Fruit fly (Drosophila melanogaster) whole organism, embryonic: ENCODE measurements around the gene Nup160.

ENCODE experiments used
- Antp ChIP-seq: fragments of 200-800 bp; sonication (Bioruptor generic); optimal IDR thresholded peaks from 3 replicates; lab custom pipeline; 2016; ENCODE audit warnings: missing biosample characterization, missing genetic modification characterization
- C15 ChIP-seq: fragments of 200-800 bp; sonication (Bioruptor generic); IDR thresholded peaks from 3 replicates; pipeline ENCODE4 v1.3.6; 2022; ENCODE audit warnings: missing biosample characterization, missing genetic modification characterization
- CG10543 ChIP-seq: fragments of 200-800 bp; sonication (Bioruptor generic); optimal IDR thresholded peaks from 3 replicates; lab custom pipeline; 2017; ENCODE audit warnings: missing biosample characterization, mild to moderate bottlenecking, missing genetic modification characterization, moderate library complexity
- CG10565 ChIP-seq: fragments of 200-800 bp; sonication (Bioruptor generic); optimal IDR thresholded peaks from 3 replicates; lab custom pipeline; 2016; ENCODE audit warnings: missing biosample characterization, mild to moderate bottlenecking, missing genetic modification characterization
- CG10654 ChIP-seq: fragments of 200-800 bp; sonication (Bioruptor generic); optimal IDR thresholded peaks from 2 replicates; lab custom pipeline; 2016; ENCODE audit warnings: missing biosample characterization, missing genetic modification characterization
- CG11247 ChIP-seq: fragments of 200-800 bp; sonication (Bioruptor generic); IDR thresholded peaks from 2 replicates; pipeline ENCODE4 v1.3.6; 2022; ENCODE audit warnings: missing biosample characterization, missing genetic modification characterization
- CG11456 ChIP-seq: fragments of 200-800 bp; sonication (Bioruptor generic); IDR thresholded peaks from 3 replicates; pipeline ENCODE4 v1.3.6; 2022; ENCODE audit warnings: missing biosample characterization, missing genetic modification characterization
- CG11723 ChIP-seq: fragments of 200-800 bp; sonication (Bioruptor generic); optimal IDR thresholded peaks from 2 replicates; lab custom pipeline; 2017; ENCODE audit warnings: missing biosample characterization, mild to moderate bottlenecking, missing genetic modification characterization
- CG12744 ChIP-seq: fragments of 200-800 bp; sonication (Bioruptor generic); optimal IDR thresholded peaks from 2 replicates; lab custom pipeline; 2016; ENCODE audit warnings: missing biosample characterization, missing genetic modification characterization
- CG12769 ChIP-seq: fragments of 200-800 bp; sonication (Bioruptor generic); optimal IDR thresholded peaks from 2 replicates; lab custom pipeline; 2019; ENCODE audit warnings: missing biosample characterization, mild to moderate bottlenecking, missing genetic modification characterization, moderate library complexity
- CG13424 ChIP-seq: fragments of 200-800 bp; sonication (Bioruptor generic); optimal IDR thresholded peaks from 2 replicates; lab custom pipeline; 2019; ENCODE audit warnings: missing biosample characterization, mild to moderate bottlenecking, missing genetic modification characterization, moderate library complexity
- CG14860 ChIP-seq: fragments of 200-800 bp; sonication (Bioruptor generic); IDR thresholded peaks from 3 replicates; pipeline ENCODE4 v1.3.6; 2022; ENCODE audit warnings: missing biosample characterization, missing genetic modification characterization; ENCODE audit not compliant: partially characterized antibody
- CG1792 ChIP-seq: fragments of 200-800 bp; sonication (Bioruptor generic); optimal IDR thresholded peaks from 2 replicates; lab custom pipeline; 2016; ENCODE audit warnings: missing biosample characterization, missing genetic modification characterization
- CG3065 ChIP-seq: fragments of 200-800 bp; sonication (Bioruptor generic); optimal IDR thresholded peaks from 2 replicates; lab custom pipeline; 2016; ENCODE audit warnings: missing biosample characterization, missing genetic modification characterization
- CG5953 ChIP-seq: fragments of 200-800 bp; sonication (Bioruptor generic); IDR thresholded peaks from 2 replicates; pipeline ENCODE4 v1.3.6; 2022; ENCODE audit warnings: missing biosample characterization, missing genetic modification characterization
- CG6654 ChIP-seq: fragments of 200-800 bp; sonication (Bioruptor generic); optimal IDR thresholded peaks from 2 replicates; lab custom pipeline; 2017; ENCODE audit warnings: missing biosample characterization, mild to moderate bottlenecking, missing genetic modification characterization
- CG7963 ChIP-seq: fragments of 200-800 bp; sonication (Bioruptor generic); IDR thresholded peaks from 3 replicates; pipeline ENCODE4 v1.3.6; 2022; ENCODE audit warnings: missing biosample characterization, missing genetic modification characterization; ENCODE audit not compliant: partially characterized antibody
- Camta ChIP-seq: fragments of 200-800 bp; sonication (Bioruptor generic); optimal IDR thresholded peaks from 2 replicates; lab custom pipeline; 2016; ENCODE audit warnings: missing biosample characterization, missing genetic modification characterization
- D ChIP-seq, 2 experiments: fragments of 200-800 bp in 1 of 2; fragments of >200 bp in 1 of 2; sonication (Bioruptor generic) in 1 of 2; optimal IDR thresholded peaks; 2 replicates in 1 of 2; 3 replicates in 1 of 2; lab custom pipeline; 2017; ENCODE audit warnings: mild to moderate bottlenecking in 1 of 2, missing biosample characterization in 1 of 2, missing genetic modification characterization in 1 of 2, missing genetic modification reagents in 1 of 2
- Elba2 ChIP-seq: fragments of 200-800 bp; sonication (Bioruptor generic); optimal IDR thresholded peaks from 3 replicates; lab custom pipeline; 2016; ENCODE audit warnings: missing biosample characterization, missing genetic modification characterization
- Gug ChIP-seq: fragments of 200-800 bp; sonication (Bioruptor generic); IDR thresholded peaks from 4 replicates; pipeline ENCODE4 v1.3.6; 2022; ENCODE audit warnings: missing biosample characterization, missing genetic modification characterization
- Hey ChIP-seq: fragments of 200-800 bp; sonication (Bioruptor generic); optimal IDR thresholded peaks from 3 replicates; lab custom pipeline; 2018; ENCODE audit warnings: missing biosample characterization, mild to moderate bottlenecking, missing genetic modification characterization
- Lim3 ChIP-seq: fragments of 200-800 bp; sonication (Bioruptor generic); IDR thresholded peaks from 2 replicates; pipeline ENCODE4 v1.3.6; 2022; ENCODE audit warnings: missing biosample characterization, missing genetic modification characterization
- Myb ChIP-seq: fragments of 200-800 bp; sonication (Bioruptor generic); optimal IDR thresholded peaks from 2 replicates; lab custom pipeline; 2016; ENCODE audit warnings: missing biosample characterization, missing genetic modification characterization
- Nf-YA ChIP-seq: fragments of 200-800 bp; sonication (Bioruptor generic); IDR thresholded peaks from 2 replicates; pipeline ENCODE4 v1.3.6; 2022; ENCODE audit warnings: missing biosample characterization, missing genetic modification characterization
- Ptx1 ChIP-seq: fragments of 200-800 bp; sonication (Bioruptor generic); IDR thresholded peaks from 2 replicates; pipeline ENCODE4 v1.3.6; 2022; ENCODE audit warnings: missing biosample characterization, missing genetic modification characterization
- Rfx ChIP-seq: fragments of 200-800 bp; sonication (Bioruptor generic); IDR thresholded peaks from 2 replicates; pipeline ENCODE4 v1.3.6; 2022; ENCODE audit warnings: missing biosample characterization, missing genetic modification characterization
- Sin3A ChIP-seq: fragments of >200 bp; optimal IDR thresholded peaks from 2 replicates; lab custom pipeline; 2018
- Sox102F ChIP-seq: fragments of 200-800 bp; sonication (Bioruptor generic); optimal IDR thresholded peaks from 2 replicates; lab custom pipeline; 2018; ENCODE audit warnings: missing biosample characterization, mild to moderate bottlenecking, missing genetic modification characterization, moderate library complexity
- Spps ChIP-seq: fragments of 200-800 bp; sonication (Bioruptor generic); optimal IDR thresholded peaks from 2 replicates; lab custom pipeline; 2018; ENCODE audit warnings: missing biosample characterization, mild to moderate bottlenecking, missing genetic modification characterization
- Ssrp ChIP-seq: fragments of 200-800 bp; sonication (Bioruptor generic); optimal IDR thresholded peaks from 2 replicates; lab custom pipeline; 2018; ENCODE audit warnings: missing biosample characterization, mild to moderate bottlenecking, missing genetic modification characterization, moderate library complexity
- al ChIP-seq: fragments of 200-800 bp; sonication (Bioruptor generic); IDR thresholded peaks from 2 replicates; pipeline ENCODE4 v1.3.6; 2022; ENCODE audit warnings: missing biosample characterization, missing genetic modification characterization
- cas ChIP-seq: fragments of 200-800 bp; sonication (Bioruptor generic); IDR thresholded peaks from 2 replicates; pipeline ENCODE4 v1.3.6; 2022; ENCODE audit warnings: missing biosample characterization, missing genetic modification characterization
- cato ChIP-seq: fragments of 200-800 bp; sonication (Bioruptor generic); optimal IDR thresholded peaks from 2 replicates; lab custom pipeline; 2016; ENCODE audit warnings: missing biosample characterization, missing genetic modification characterization, borderline replicate concordance
- chif ChIP-seq, 2 experiments: fragments of 200-800 bp; sonication (Bioruptor generic); optimal IDR thresholded peaks; 3 replicates each; lab custom pipeline; 2016; ENCODE audit warnings: missing biosample characterization in 2 of 2, missing genetic modification characterization in 2 of 2
- corto ChIP-seq: fragments of 200-800 bp; sonication (Bioruptor generic); optimal IDR thresholded peaks from 2 replicates; lab custom pipeline; 2016; ENCODE audit warnings: missing biosample characterization, mild to moderate bottlenecking, missing genetic modification characterization, moderate library complexity
- dm ChIP-seq: fragments of 200-800 bp; sonication (Bioruptor generic); optimal IDR thresholded peaks from 3 replicates; lab custom pipeline; 2016; ENCODE audit warnings: missing biosample characterization, missing genetic modification characterization
- fd102C ChIP-seq: fragments of 200-800 bp; sonication (Bioruptor generic); optimal IDR thresholded peaks from 2 replicates; lab custom pipeline; 2018; ENCODE audit warnings: missing biosample characterization, mild to moderate bottlenecking, missing genetic modification characterization, moderate library complexity
- gcm2 ChIP-seq: fragments of 200-800 bp; sonication (Bioruptor generic); optimal IDR thresholded peaks from 2 replicates; lab custom pipeline; 2016; ENCODE audit warnings: missing biosample characterization, missing genetic modification characterization
- insv ChIP-seq, 2 experiments: fragments of 200-800 bp; sonication (Bioruptor generic); optimal IDR thresholded peaks; 3 replicates each; lab custom pipeline; 2016 to 2018; ENCODE audit warnings: missing biosample characterization in 2 of 2, missing genetic modification characterization in 2 of 2
- lmd ChIP-seq: fragments of 200-800 bp; sonication (Bioruptor generic); IDR thresholded peaks from 2 replicates; pipeline ENCODE4 v1.3.6; 2022; ENCODE audit warnings: missing biosample characterization, missing genetic modification characterization
- nerfin-1 ChIP-seq: fragments of 200-800 bp; sonication (Bioruptor generic); optimal IDR thresholded peaks from 3 replicates; lab custom pipeline; 2019; ENCODE audit warnings: missing biosample characterization, mild to moderate bottlenecking, missing genetic modification characterization, moderate library complexity
- nmo ChIP-seq: fragments of 200-800 bp; sonication (Bioruptor generic); optimal IDR thresholded peaks from 2 replicates; lab custom pipeline; 2018; ENCODE audit warnings: missing biosample characterization, mild to moderate bottlenecking, missing genetic modification characterization, moderate library complexity
- odd ChIP-seq: fragments of 200-800 bp; sonication (Bioruptor generic); optimal IDR thresholded peaks from 2 replicates; lab custom pipeline; 2017; ENCODE audit warnings: missing biosample characterization, mild to moderate bottlenecking, missing genetic modification characterization
- pho ChIP-seq: fragments of 200-800 bp; sonication (Bioruptor generic); optimal IDR thresholded peaks from 2 replicates; lab custom pipeline; 2016; ENCODE audit warnings: missing biosample characterization, missing genetic modification characterization
- repo ChIP-seq: fragments of 200-800 bp; sonication (Bioruptor generic); optimal IDR thresholded peaks from 2 replicates; lab custom pipeline; 2016; ENCODE audit warnings: missing biosample characterization, missing genetic modification characterization
- row ChIP-seq: fragments of 200-800 bp; sonication (Bioruptor generic); IDR thresholded peaks from 3 replicates; pipeline ENCODE4 v1.3.6; 2022; ENCODE audit warnings: missing biosample characterization, missing genetic modification characterization
- schlank ChIP-seq: fragments of 200-800 bp; sonication (Bioruptor generic); optimal IDR thresholded peaks from 2 replicates; lab custom pipeline; 2018; ENCODE audit warnings: missing biosample characterization, mild to moderate bottlenecking, missing genetic modification characterization
- slbo ChIP-seq: fragments of 200-800 bp; sonication (Bioruptor generic); IDR thresholded peaks from 2 replicates; pipeline ENCODE4 v1.3.6; 2022; ENCODE audit warnings: missing biosample characterization, missing genetic modification characterization
- slou ChIP-seq: fragments of 200-800 bp; sonication (Bioruptor generic); optimal IDR thresholded peaks from 3 replicates; lab custom pipeline; 2016; ENCODE audit warnings: missing biosample characterization, missing genetic modification characterization
- tgo ChIP-seq: fragments of 200-800 bp; sonication (Bioruptor generic); IDR thresholded peaks from 3 replicates; pipeline ENCODE4 v1.3.6; 2022; ENCODE audit warnings: missing biosample characterization, missing genetic modification characterization
- ttk ChIP-seq: fragments of 200-800 bp; sonication (Bioruptor generic); IDR thresholded peaks from 2 replicates; pipeline ENCODE4 v2.1.2; 2022; ENCODE audit warnings: missing biosample characterization, missing genetic modification characterization
- zen2 ChIP-seq: fragments of 200-800 bp; sonication (Bioruptor generic); IDR thresholded peaks from 3 replicates; pipeline ENCODE4 v1.3.6; 2022; ENCODE audit warnings: missing biosample characterization, missing genetic modification characterization; ENCODE audit not compliant: partially characterized antibody

Gene Nup160

dm6 chr2L:11169904-11170303 lies 46.3 kb downstream of the Nup160 start (continued):
- peak; percentile 3 for TF ChIP-seq Sox102F (GFP tag; lab: Kevin White, UChicago)
- no peak for TF ChIP-seq zen2
- TF ChIP-seq C15 (GFP tag; lab: Robert Waterston, UW) = no peak
- no peak for TF ChIP-seq nmo
- TF ChIP-seq CG1792 (GFP tag; lab: Kevin White, UChicago) = no peak
- TF ChIP-seq Camta = no peak
- peak; percentile 0 for TF ChIP-seq CG10543 (GFP tag; lab: Kevin White, UChicago)
- TF ChIP-seq CG10565 (GFP tag; lab: Kevin White, UChicago) = no peak
- TF ChIP-seq CG10654 = no peak
- no peak for TF ChIP-seq Spps (tag; lab: Kevin White, UChicago)
- no peak for TF ChIP-seq CG11247
- no peak for TF ChIP-seq slou (GFP tag; lab: Kevin White, UChicago)
- no peak for TF ChIP-seq schlank (tag; lab: Kevin White, UChicago)
- no peak for TF ChIP-seq nerfin-1
- TF ChIP-seq CG11456 (GFP tag; lab: Robert Waterston, UW) = peak; percentile 30; the same call in 1 of the 3 replicates
- peak; percentile 58 for TF ChIP-seq row
- no peak for TF ChIP-seq repo (GFP tag; lab: Kevin White, UChicago)
- no peak for TF ChIP-seq Sin3A (lab: Kevin White, UChicago)
- peak; percentile 20; the same call in 1 of the 2 replicates for TF ChIP-seq Ptx1
- TF ChIP-seq CG13424 (tag; lab: Kevin White, UChicago) = peak; percentile 24
- peak; percentile 29; the same call in 1 of the 2 replicates for TF ChIP-seq al
- no peak for TF ChIP-seq Antp (GFP tag; lab: Kevin White, UChicago)
- no peak for TF ChIP-seq Ssrp (tag; lab: Kevin White, UChicago)
- no peak for TF ChIP-seq pho (GFP tag; lab: Kevin White, UChicago)
- TF ChIP-seq Rfx (GFP tag; lab: Robert Waterston, UW) = peak; percentile 31; the same call in 1 of the 2 replicates
- TF ChIP-seq D (optimal IDR thresholded peaks at IDR 0.05; lab: Kevin White, UChicago) = no peak
- no peak for TF ChIP-seq D (GFP tag; optimal IDR thresholded peaks at IDR 0.05; lab: Kevin White, UChicago)
- peak; percentile 35; the same call in 1 of the 4 replicates for TF ChIP-seq Gug (GFP tag; lab: Robert Waterston, UW)
- TF ChIP-seq CG7963 (GFP tag; lab: Robert Waterston, UW) = no peak
- no peak for TF ChIP-seq cato (GFP tag; lab: Kevin White, UChicago)
- TF ChIP-seq fd102C (GFP tag; lab: Kevin White, UChicago) = no peak
- no peak for TF ChIP-seq ttk
- no peak for TF ChIP-seq Lim3 (GFP tag; lab: Robert Waterston, UW)
- TF ChIP-seq CG12744 (GFP tag; lab: Kevin White, UChicago) = no peak
- TF ChIP-seq slbo = peak; percentile 38; the same call in 1 of the 2 replicates
- no peak for TF ChIP-seq odd (GFP tag; lab: Kevin White, UChicago)
- TF ChIP-seq tgo = 0 out of 3 replicates have a peak, but pooled peaks have one; percentile 15
- TF ChIP-seq lmd (GFP tag; lab: Robert Waterston, UW) = peak; percentile 13; the same call in 1 of the 2 replicates
- no peak for TF ChIP-seq dm (GFP tag; lab: Kevin White, UChicago)
- TF ChIP-seq chif (GFP tag; optimal IDR thresholded peaks at IDR 0.05; lab: Kevin White, UChicago) = no peak

dm6 chr2L:11170549-11170948 lies 47.0 kb downstream of the Nup160 start:
- no peak for TF ChIP-seq corto (GFP tag; lab: Kevin White, UChicago)
- TF ChIP-seq CG3065 (GFP tag; lab: Kevin White, UChicago) = no peak
- no peak for TF ChIP-seq Myb (GFP tag; lab: Kevin White, UChicago)
- no peak for TF ChIP-seq insv (GFP tag; optimal IDR thresholded peaks at IDR 0.05; lab: Kevin White, UChicago)
- no peak for TF ChIP-seq CG14860 (GFP tag; lab: Robert Waterston, UW)
- no peak for TF ChIP-seq CG6654
- no peak for TF ChIP-seq CG5953
- peak; percentile 82 for TF ChIP-seq CG12769
- TF ChIP-seq Hey (tag; lab: Kevin White, UChicago) = no peak
- TF ChIP-seq CG11456 (GFP tag; lab: Robert Waterston, UW) = 0 out of 3 replicates have a peak, but pooled peaks have one; percentile 43
- no peak for TF ChIP-seq Nf-YA (GFP tag; lab: Robert Waterston, UW)
- TF ChIP-seq gcm2 (GFP tag; lab: Kevin White, UChicago) = no peak
- no peak for TF ChIP-seq Camta
- TF ChIP-seq CG11723 (GFP tag; lab: Kevin White, UChicago) = no peak
- TF ChIP-seq Elba2 (GFP tag; lab: Kevin White, UChicago) = no peak
- 0 out of 2 replicates have a peak, but pooled peaks have one; percentile 16 for TF ChIP-seq cas
